Worm (Caenorhabditis elegans): ENCODE results near the gene jmjd-2.

Gene jmjd-2

ce11 chrII:14218142-14218541, 25.3 kb downstream of the jmjd-2 start:
- no peak for TF ChIP-seq W03F9.2 (tag; optimal IDR thresholded peaks at IDR 0.05)
- TF ChIP-seq dao-5 (tag; optimal IDR thresholded peaks at IDR 0.05) = no peak
- no peak for TF ChIP-seq him-1 (tag; optimal IDR thresholded peaks at IDR 0.05)

ce11 chrII:14214109-14214508, 29.3 kb downstream of the jmjd-2 start, which contains the start of gene Y48B6A.10:
TSS of gene Y48B6A.10 (plus strand) at chrII:14214409.
- no peak for TF ChIP-seq him-1 (tag; optimal IDR thresholded peaks at IDR 0.05)
- TF ChIP-seq W03F9.2 (tag; optimal IDR thresholded peaks at IDR 0.05) = no peak
- TF ChIP-seq dao-5 (tag; optimal IDR thresholded peaks at IDR 0.05) = no peak

ce11 chrII:14211118-14211517, 32.3 kb downstream of the jmjd-2 start, which contains the start of gene hot-7:
TSS of gene hot-7 (plus strand) at chrII:14211418.
- TF ChIP-seq dao-5 (tag; optimal IDR thresholded peaks at IDR 0.05) (no peak), W03F9.2 (tag; optimal IDR thresholded peaks at IDR 0.05) (no peak), him-1 (tag; optimal IDR thresholded peaks at IDR 0.05) (no peak)

- TF ChIP-seq him-1 (tag; optimal IDR thresholded peaks at IDR 0.05) (no peak), W03F9.2 (tag; optimal IDR thresholded peaks at IDR 0.05) (no peak), dao-5 (tag; optimal IDR thresholded peaks at IDR 0.05) (no peak)
These were observed 37.2 kb downstream of the jmjd-2 start for ce11 chrII:14206211-14206610.

ce11 chrII:14205335-14205734, 38.1 kb downstream of the jmjd-2 start, which contains the start of gene ace-3:
TSS of gene ace-3 (plus strand) at chrII:14205635.
- TF ChIP-seq W03F9.2 (tag; optimal IDR thresholded peaks at IDR 0.05) (no peak), him-1 (tag; optimal IDR thresholded peaks at IDR 0.05) (no peak), dao-5 (tag; optimal IDR thresholded peaks at IDR 0.05) (no peak)

- TF ChIP-seq W03F9.2 (tag; optimal IDR thresholded peaks at IDR 0.05) (no peak), dao-5 (tag; optimal IDR thresholded peaks at IDR 0.05) (no peak), him-1 (tag; optimal IDR thresholded peaks at IDR 0.05) (no peak)
These were observed 45.8 kb downstream of the jmjd-2 start, which contains the start of gene ace-4 for ce11 chrII:14197499-14198096. TSS of gene ace-4 (plus strand) at chrII:14198046.

ce11 chrII:14195931-14196330, 47.5 kb downstream of the jmjd-2 start:
- TF ChIP-seq him-1 (tag; optimal IDR thresholded peaks at IDR 0.05) (no peak), W03F9.2 (tag; optimal IDR thresholded peaks at IDR 0.05) (no peak), dao-5 (tag; optimal IDR thresholded peaks at IDR 0.05) (no peak)

ce11 chrII:14187456-14187855, 55.9 kb downstream of the jmjd-2 start:
- TF ChIP-seq W03F9.2 (tag; optimal IDR thresholded peaks at IDR 0.05) (no peak), him-1 (tag; optimal IDR thresholded peaks at IDR 0.05) (no peak), dao-5 (tag; optimal IDR thresholded peaks at IDR 0.05) (no peak)

ce11 chrII:14186937-14187336, 56.5 kb downstream of the jmjd-2 start:
- TF ChIP-seq W03F9.2 (tag; optimal IDR thresholded peaks at IDR 0.05) (no peak), dao-5 (tag; optimal IDR thresholded peaks at IDR 0.05) (no peak), him-1 (tag; optimal IDR thresholded peaks at IDR 0.05) (no peak)
